Worm (Caenorhabditis elegans) whole organism, L4/young adult: ENCODE data around the gene cft-1.

Experiments
- W03F9.2 ChIP-seq: fragments of 150-350 bp; optimal IDR thresholded peaks from 2 replicates; lab custom pipeline; 2014; ENCODE audit warnings: missing biosample characterization, missing genetic modification characterization
- dao-5 ChIP-seq: sonication (generic microtip); optimal IDR thresholded peaks from 2 replicates; lab custom pipeline; 2016; ENCODE audit warnings: missing genotype, missing genetic modification characterization, moderate library complexity, missing compliant biosample characterization
- him-1 ChIP-seq: sonication (generic microtip); optimal IDR thresholded peaks from 2 replicates; lab custom pipeline; 2016; ENCODE audit warnings: missing genotype, missing genetic modification reagents, missing genetic modification characterization, missing compliant biosample characterization

DNA sequence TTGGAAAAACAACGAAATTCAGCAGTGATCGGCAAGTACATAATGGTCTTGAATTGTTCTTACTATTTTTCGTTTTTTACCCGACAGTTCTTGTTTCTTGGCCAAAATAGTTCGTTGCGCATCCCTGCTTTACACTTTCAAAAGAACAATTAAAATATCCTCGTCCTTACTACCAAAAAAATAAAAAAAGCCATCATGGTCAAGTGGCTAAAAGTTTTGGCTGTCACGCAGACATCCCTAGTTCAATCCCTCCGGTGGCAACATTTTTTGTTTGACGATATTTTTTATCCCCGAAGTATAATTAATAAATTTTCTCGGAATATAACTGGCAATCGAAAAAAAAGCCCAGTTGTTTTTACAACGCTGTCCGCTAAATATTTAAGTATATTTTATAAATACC lies 53.3 kb downstream of the cft-1 start:
- no peak for TF ChIP-seq him-1 (tag; lab: Kevin White, UChicago)
- TF ChIP-seq dao-5 (tag; lab: Kevin White, UChicago) = no peak
- no peak for TF ChIP-seq W03F9.2 (tag; lab: Kevin White, UChicago)
